Fruit fly (Drosophila melanogaster) S2 (cell line): ENCODE data around the gene CG6847.

Experiments used
- CG8478 ChIP-seq: fragments of >200 bp; optimal IDR thresholded peaks from 2 replicates; lab custom pipeline; 2018
- CTCF ChIP-seq, 2 experiments: fragments of >200 bp; optimal IDR thresholded peaks; 2 replicates each; lab custom pipeline; 2018

dm6 chrX:17917564-17918233 is 6.4 kb downstream of the CG6847 start:
- TF ChIP-seq CG8478 (lab: Kevin White, UChicago) (no peak), CTCF (optimal IDR thresholded peaks at IDR 0.05; lab: Kevin White, UChicago) (no peak)
